Fruit fly (Drosophila melanogaster): ENCODE measurements around the gene VhaAC39-2.

The VhaAC39-2 gene

dm6 chr3R:23139634-23140010 is 19.5 kb downstream of the VhaAC39-2 start (continued):
- TF ChIP-seq CG8944 (GFP tag; optimal IDR thresholded peaks at IDR 0.05) = no peak
- no peak for TF ChIP-seq Nf-YB (GFP tag; optimal IDR thresholded peaks at IDR 0.05)
- peak; percentile 6 for TF ChIP-seq ind (GFP tag; optimal IDR thresholded peaks at IDR 0.05)
- TF ChIP-seq crol (GFP tag; IDR thresholded peaks at IDR 0.05) = peak; percentile 76
- TF ChIP-seq CG7745 (tag; optimal IDR thresholded peaks at IDR 0.05) = no peak
- TF ChIP-seq slbo (GFP tag; IDR thresholded peaks at IDR 0.05) = peak; percentile 41; the same call in 1 of the 2 replicates
- peak; percentile 79 for TF ChIP-seq Hey (tag; optimal IDR thresholded peaks at IDR 0.05)
- 0 out of 2 replicates have a peak, but pooled peaks have one; percentile 17 for TF ChIP-seq CG3847 (GFP tag; IDR thresholded peaks at IDR 0.05)
- no peak for TF ChIP-seq CG31441 (GFP tag; IDR thresholded peaks at IDR 0.05)
- TF ChIP-seq CG14965 (GFP tag; optimal IDR thresholded peaks at IDR 0.05; ENCODE audit: borderline replicate concordance) = no peak
- TF ChIP-seq CG11504 (tag; optimal IDR thresholded peaks at IDR 0.05) = peak; percentile 54
- 0 out of 3 replicates have a peak, but pooled peaks have one; percentile 23 for TF ChIP-seq Dbx (GFP tag; IDR thresholded peaks at IDR 0.05)
- TF ChIP-seq Meics (GFP tag; optimal IDR thresholded peaks at IDR 0.05) = peak; percentile 26
- TF ChIP-seq CG13123 (GFP tag; optimal IDR thresholded peaks at IDR 0.05) = no peak
- no peak for TF ChIP-seq Oli (tag; optimal IDR thresholded peaks at IDR 0.05)
- TF ChIP-seq CG34422 (GFP tag; IDR thresholded peaks at IDR 0.05) = 0 out of 3 replicates have a peak, but pooled peaks have one; percentile 33
- no peak for TF ChIP-seq Ravus (GFP tag; IDR thresholded peaks at IDR 0.05)
- no peak for TF ChIP-seq az2 (GFP tag; optimal IDR thresholded peaks at IDR 0.05)
- peak; percentile 84 for TF ChIP-seq cwo (GFP tag; optimal IDR thresholded peaks at IDR 0.05)
- no peak for TF ChIP-seq CG2889 (GFP tag; IDR thresholded peaks at IDR 0.05)
- 0 out of 2 replicates have a peak, but pooled peaks have one; percentile 38 for TF ChIP-seq vvl (GFP tag; IDR thresholded peaks at IDR 0.05)
- TF ChIP-seq GATAe (GFP tag; conservative IDR thresholded peaks at IDR 0.05) = peak; percentile 82
- TF ChIP-seq prd (optimal IDR thresholded peaks at IDR 0.05) = no peak
- TF ChIP-seq prd (GFP tag; IDR thresholded peaks at IDR 0.05) = 0 out of 3 replicates have a peak, but pooled peaks have one; percentile 19
- no peak for TF ChIP-seq zen (tag; optimal IDR thresholded peaks at IDR 0.05)
- TF ChIP-seq CG11093 (GFP tag; IDR thresholded peaks at IDR 0.05) = no peak
- 0 out of 2 replicates have a peak, but pooled peaks have one; percentile 16 for TF ChIP-seq E2f1 (GFP tag; IDR thresholded peaks at IDR 0.05)
- TF ChIP-seq Hr51 (GFP tag; optimal IDR thresholded peaks at IDR 0.05) = no peak
- peak; percentile 37; the same call in 1 of the 2 replicates for TF ChIP-seq ranshi (GFP tag; IDR thresholded peaks at IDR 0.05)
- TF ChIP-seq Bgb (GFP tag; IDR thresholded peaks at IDR 0.05; ENCODE audit: partially characterized antibody) = no peak
- TF ChIP-seq CG9727 (GFP tag; optimal IDR thresholded peaks at IDR 0.05) = peak; percentile 21
- TF ChIP-seq nau (GFP tag; optimal IDR thresholded peaks at IDR 0.05) = no peak
- TF ChIP-seq HLH4C (GFP tag; IDR thresholded peaks at IDR 0.05; ENCODE audit: partially characterized antibody) = no peak
- peak; percentile 35 for TF ChIP-seq Ets65A (GFP tag)
- TF ChIP-seq Nf-YA (GFP tag; IDR thresholded peaks at IDR 0.05) = no peak
- peak; percentile 12 for TF ChIP-seq Hmr (GFP tag; optimal IDR thresholded peaks at IDR 0.05)
- no peak for TF ChIP-seq CTCF (GFP tag; optimal IDR thresholded peaks at IDR 0.05)
- 0 out of 2 replicates have a peak, but pooled peaks have one; percentile 12 for TF ChIP-seq E2f2 (GFP tag; IDR thresholded peaks at IDR 0.05)
- no peak for TF ChIP-seq CG17186 (GFP tag; optimal IDR thresholded peaks at IDR 0.05)
- 0 out of 2 replicates have a peak, but pooled peaks have one; percentile 8 for TF ChIP-seq CG32532 (GFP tag; IDR thresholded peaks at IDR 0.05)
- peak; percentile 78 for TF ChIP-seq Med (GFP tag)
- peak; percentile 53 for TF ChIP-seq grn (GFP tag; optimal IDR thresholded peaks at IDR 0.05)
- TF ChIP-seq tap (tag; optimal IDR thresholded peaks at IDR 0.05) = no peak
- TF ChIP-seq CG2120 (GFP tag; optimal IDR thresholded peaks at IDR 0.05) = peak; percentile 50
- no peak for TF ChIP-seq otp (GFP tag; IDR thresholded peaks at IDR 0.05)
- TF ChIP-seq CG14441 (GFP tag; IDR thresholded peaks at IDR 0.05) = peak; percentile 58

Measured in whole organism, embryonic.